Fruit fly (Drosophila melanogaster) whole organism: ENCODE results near the gene CG16820.

Experiments used
- CG8478 ChIP-seq: fragments of >200 bp; optimal IDR thresholded peaks from 2 replicates; lab custom pipeline; 2018; ENCODE audit warnings: inconsistent platforms
- Dll ChIP-seq: fragments of >200 bp; optimal IDR thresholded peaks from 2 replicates; lab custom pipeline; 2017
- EcR ChIP-seq, 2 experiments: fragments of >200 bp; optimal IDR thresholded peaks; 2 replicates each; lab custom pipeline; 2017; ENCODE audit warnings: missing biosample characterization in 2 of 2, missing genetic modification characterization in 2 of 2, missing genetic modification reagents in 2 of 2
- psq ChIP-seq: fragments of >200 bp; optimal IDR thresholded peaks from 2 replicates; lab custom pipeline; 2017
- usp ChIP-seq: fragments of >200 bp; optimal IDR thresholded peaks from 2 replicates; lab custom pipeline; 2017; ENCODE audit warnings: missing biosample characterization, missing genetic modification characterization, mixed read lengths

DNA sequence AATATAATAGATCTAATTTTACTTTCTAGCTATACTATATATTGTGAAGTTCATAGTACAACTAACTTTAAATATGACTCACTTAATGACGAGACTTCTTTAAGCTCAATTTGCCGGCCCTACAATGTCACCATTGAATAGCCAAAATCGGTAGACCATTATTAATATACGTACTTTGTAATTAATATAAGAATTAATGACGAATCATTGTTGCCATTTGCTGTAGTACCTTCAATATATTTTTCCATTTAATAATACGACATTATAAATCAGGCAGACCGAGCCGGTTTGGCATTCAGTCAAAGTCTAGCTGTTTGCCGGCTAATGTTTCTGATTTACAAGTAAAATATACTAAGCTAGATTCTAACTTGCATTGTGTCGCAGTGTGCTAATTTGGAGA is 6.3 kb upstream of the CG16820 start, which contains the start of gene Jhbp13:
- no peak for TF ChIP-seq Dll
- TF ChIP-seq psq (lab: Kevin White, UChicago): no peak
- TF ChIP-seq EcR (GFP tag; optimal IDR thresholded peaks at IDR 0.05; lab: Kevin White, UChicago): no peak
- TF ChIP-seq CG8478 (lab: Kevin White, UChicago): no peak
- no peak for TF ChIP-seq usp (GFP tag; lab: Kevin White, UChicago)
